Worm (Caenorhabditis elegans): ENCODE data around the gene npr-34.

DNA sequence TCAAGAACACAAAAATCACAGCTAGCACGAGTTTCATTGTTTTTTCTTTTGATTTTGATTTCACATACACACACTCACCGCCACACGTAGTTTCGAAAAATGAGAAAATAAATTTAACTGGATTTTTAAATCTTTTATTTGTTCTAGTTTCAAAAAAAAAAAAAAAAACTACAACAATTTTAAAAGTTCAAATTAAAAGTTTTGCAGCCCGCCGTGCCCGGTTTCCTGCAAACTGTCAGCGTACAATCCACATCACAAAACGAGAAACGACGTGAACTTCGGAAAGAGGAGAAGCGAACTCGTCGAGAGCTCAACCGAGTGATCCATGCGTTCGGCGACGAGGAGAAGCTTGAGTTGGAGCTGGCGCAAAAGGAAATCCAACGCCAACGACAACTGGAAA lies 18.7 kb upstream of the npr-34 start, which contains the start of gene Y54E2A.5:
- no peak for TF ChIP-seq elt-3 (tag; optimal IDR thresholded peaks at IDR 0.05)
- TF ChIP-seq mls-2 (tag; optimal IDR thresholded peaks at IDR 0.05): no peak
- no peak for TF ChIP-seq pha-4 (tag; optimal IDR thresholded peaks at IDR 0.05)
- no peak for TF ChIP-seq mab-5 (tag; optimal IDR thresholded peaks at IDR 0.05)
- no peak for TF ChIP-seq elt-1 (tag; optimal IDR thresholded peaks at IDR 0.05; ENCODE audit: borderline replicate concordance, insufficient read depth)
- no peak for TF ChIP-seq unc-62 (GFP tag; optimal IDR thresholded peaks at IDR 0.05)
- TF ChIP-seq ztf-11 (tag; optimal IDR thresholded peaks at IDR 0.05): no peak
- no peak for TF ChIP-seq unc-120 (tag; optimal IDR thresholded peaks at IDR 0.05; ENCODE audit: poor library complexity, severe bottlenecking)
- no peak for TF ChIP-seq nhr-2 (tag; optimal IDR thresholded peaks at IDR 0.05)
